Worm (Caenorhabditis elegans) whole organism, late embryonic: Measurements from ENCODE around the gene tag-325.

Source experiments
- ama-1 ChIP-seq: fragments of 150-350 bp; optimal IDR thresholded peaks from 2 replicates; lab custom pipeline; 2014
- fkh-10 ChIP-seq: fragments of 150-350 bp; optimal IDR thresholded peaks from 2 replicates; lab custom pipeline; 2014; ENCODE audit warnings: missing biosample characterization, missing genetic modification reagents, missing genetic modification characterization
- lin-11 ChIP-seq: fragments of 200-800 bp; sonication (Bioruptor generic); optimal IDR thresholded peaks from 2 replicates; lab custom pipeline; 2018; ENCODE audit warnings: mild to moderate bottlenecking, missing genetic modification characterization, missing compliant biosample characterization
- pha-4 ChIP-seq: fragments of 150-350 bp; optimal IDR thresholded peaks from 2 replicates; lab custom pipeline; 2018; ENCODE audit warnings: missing biosample characterization, missing genetic modification reagents, missing genetic modification characterization
- tbx-2 ChIP-seq: sonication (generic microtip); optimal IDR thresholded peaks from 2 replicates; lab custom pipeline; 2016; ENCODE audit warnings: missing genetic modification characterization, missing compliant biosample characterization

ce11 chrIII:4822140-4822539 lies 25.5 kb downstream of the tag-325 start, which contains the start of gene F26A1.8:
- TF ChIP-seq lin-11 (no peak), tbx-2 (tag; lab: Kevin White, UChicago) (no peak), fkh-10 (GFP tag; lab: Kevin White, UChicago) (no peak), ama-1 (lab: Kevin White, UChicago) (no peak), pha-4 (tag; lab: Kevin White, UChicago) (no peak)
